Worm (Caenorhabditis elegans) whole organism, L2 larva: ENCODE data around the gene ZC317.7.

ENCODE experiments used
- C34F6.9 ChIP-seq: fragments of 150-350 bp; optimal IDR thresholded peaks from 2 replicates; lab custom pipeline; 2014; ENCODE audit warnings: missing biosample characterization, missing genetic modification characterization
- F13H6.1 ChIP-seq: sonication (generic microtip); optimal IDR thresholded peaks from 2 replicates; lab custom pipeline; 2016; ENCODE audit warnings: missing genetic modification characterization, missing compliant biosample characterization
- R02D3.7 ChIP-seq: fragments of 150-350 bp; optimal IDR thresholded peaks from 2 replicates; lab custom pipeline; 2014; ENCODE audit warnings: missing biosample characterization, missing genetic modification characterization
- aly-2 ChIP-seq: fragments of 150-350 bp; optimal IDR thresholded peaks from 2 replicates; lab custom pipeline; 2014; ENCODE audit warnings: missing biosample characterization, missing genetic modification characterization
- ama-1 ChIP-seq: fragments of 150-350 bp; optimal IDR thresholded peaks from 2 replicates; lab custom pipeline; 2018; ENCODE audit warnings: inconsistent platforms
- blmp-1 ChIP-seq: sonication (generic microtip); optimal IDR thresholded peaks from 2 replicates; lab custom pipeline; 2017; ENCODE audit warnings: missing genetic modification characterization, mild to moderate bottlenecking, missing compliant biosample characterization, antibody characterized with exemption, moderate library complexity; ENCODE audit not compliant: insufficient read depth
- ceh-16 ChIP-seq: fragments of 150-350 bp; optimal IDR thresholded peaks from 2 replicates; lab custom pipeline; 2014; ENCODE audit warnings: missing biosample characterization, missing genetic modification characterization
- ceh-82 ChIP-seq: fragments of 150-350 bp; optimal IDR thresholded peaks from 2 replicates; lab custom pipeline; 2014; ENCODE audit warnings: missing biosample characterization, missing genetic modification characterization
- crh-2 ChIP-seq: sonication (generic microtip); optimal IDR thresholded peaks from 2 replicates; lab custom pipeline; 2017; ENCODE audit warnings: missing biosample characterization, missing genetic modification characterization
- dmd-4 ChIP-seq: sonication (generic microtip); optimal IDR thresholded peaks from 2 replicates; lab custom pipeline; 2017; ENCODE audit warnings: missing biosample characterization, missing genetic modification characterization
- egl-27 ChIP-seq: sonication (generic microtip); optimal IDR thresholded peaks from 3 replicates; lab custom pipeline; 2017; ENCODE audit warnings: missing biosample characterization, missing genetic modification reagents, missing genetic modification characterization
- elt-1 ChIP-seq: fragments of 150-350 bp; optimal IDR thresholded peaks from 2 replicates; lab custom pipeline; 2014; ENCODE audit warnings: missing biosample characterization, missing genetic modification characterization
- fos-1 ChIP-seq: fragments of 150-350 bp; optimal IDR thresholded peaks from 2 replicates; lab custom pipeline; 2014; ENCODE audit warnings: missing biosample characterization, missing genetic modification characterization
- gmeb-1 ChIP-seq: fragments of 150-350 bp; optimal IDR thresholded peaks from 2 replicates; lab custom pipeline; 2014; ENCODE audit warnings: missing biosample characterization, missing genetic modification characterization
- lin-39 ChIP-seq: fragments of 150-350 bp; optimal IDR thresholded peaks from 2 replicates; lab custom pipeline; 2014; ENCODE audit warnings: missing biosample characterization, missing genetic modification reagents, missing genetic modification characterization
- mbf-1 ChIP-seq: sonication (generic microtip); optimal IDR thresholded peaks from 2 replicates; lab custom pipeline; 2017; ENCODE audit warnings: missing biosample characterization, missing genetic modification characterization
- mdl-1 ChIP-seq, 2 experiments: fragments of 150-350 bp in 1 of 2; sonication (generic microtip) in 1 of 2; optimal IDR thresholded peaks; 2 replicates each; lab custom pipeline; 2017; ENCODE audit warnings: missing biosample characterization in 2 of 2, missing genetic modification characterization in 2 of 2
- nhr-11 ChIP-seq: fragments of 150-350 bp; optimal IDR thresholded peaks from 2 replicates; lab custom pipeline; 2014; ENCODE audit warnings: missing biosample characterization, missing genetic modification characterization
- nhr-129 ChIP-seq: fragments of 150-350 bp; optimal IDR thresholded peaks from 2 replicates; lab custom pipeline; 2014; ENCODE audit warnings: missing biosample characterization, missing genetic modification characterization
- nhr-21 ChIP-seq: fragments of 150-350 bp; optimal IDR thresholded peaks from 2 replicates; lab custom pipeline; 2014; ENCODE audit warnings: missing biosample characterization, missing genetic modification characterization
- nhr-23 ChIP-seq: fragments of 150-350 bp; optimal IDR thresholded peaks from 2 replicates; lab custom pipeline; 2014; ENCODE audit warnings: missing biosample characterization, missing genetic modification reagents, missing genetic modification characterization
- nhr-237 ChIP-seq: fragments of 150-350 bp; optimal IDR thresholded peaks from 2 replicates; lab custom pipeline; 2014; ENCODE audit warnings: missing biosample characterization, missing genetic modification characterization
- nhr-25 ChIP-seq: fragments of 150-350 bp; sonication (generic microtip); optimal IDR thresholded peaks from 3 replicates; lab custom pipeline; 2014; ENCODE audit warnings: missing biosample characterization, missing genetic modification characterization
- nhr-6 ChIP-seq: fragments of 150-350 bp; optimal IDR thresholded peaks from 2 replicates; lab custom pipeline; 2014; ENCODE audit warnings: missing biosample characterization, missing genetic modification characterization
- peb-1 ChIP-seq: fragments of 150-350 bp; optimal IDR thresholded peaks from 2 replicates; lab custom pipeline; 2014; ENCODE audit warnings: missing biosample characterization, missing genetic modification characterization
- sem-4 ChIP-seq: fragments of 150-350 bp; optimal IDR thresholded peaks from 2 replicates; lab custom pipeline; 2014; ENCODE audit warnings: missing biosample characterization, missing genetic modification reagents, missing genetic modification characterization
- sma-3 ChIP-seq: sonication (generic microtip); optimal IDR thresholded peaks from 2 replicates; lab custom pipeline; 2016; ENCODE audit warnings: missing genetic modification reagents, missing genetic modification characterization, missing compliant biosample characterization
- sma-9 ChIP-seq, 2 experiments: fragments of 150-350 bp in 1 of 2; sonication (generic microtip) in 1 of 2; optimal IDR thresholded peaks; 2 replicates each; lab custom pipeline; 2014 to 2016; ENCODE audit warnings: missing genetic modification characterization in 2 of 2, mild to moderate bottlenecking in 1 of 2, missing biosample characterization in 1 of 2, missing compliant biosample characterization in 1 of 2, missing genetic modification reagents in 1 of 2, moderate library complexity in 1 of 2
- snpc-4 ChIP-seq: fragments of 150-350 bp; optimal IDR thresholded peaks from 2 replicates; lab custom pipeline; 2014; ENCODE audit warnings: missing biosample characterization, missing genetic modification characterization
- unc-39 ChIP-seq: fragments of 150-350 bp; optimal IDR thresholded peaks from 2 replicates; lab custom pipeline; 2014; ENCODE audit warnings: missing biosample characterization, missing genetic modification characterization
- unc-55 ChIP-seq: fragments of 150-350 bp; sonication (generic microtip); optimal IDR thresholded peaks from 3 replicates; lab custom pipeline; 2014; ENCODE audit warnings: missing biosample characterization, missing genetic modification reagents, missing genetic modification characterization
- ztf-1 ChIP-seq: fragments of 200-800 bp; sonication (Bioruptor generic); conservative IDR thresholded peaks from 2 replicates; pipeline ENCODE4 v1.3.6; 2022; ENCODE audit warnings: missing genetic modification characterization, missing compliant biosample characterization
- ztf-11 ChIP-seq: sonication (generic microtip); optimal IDR thresholded peaks from 2 replicates; lab custom pipeline; 2017; ENCODE audit warnings: missing biosample characterization, missing genetic modification characterization
- ztf-4 ChIP-seq: fragments of 150-350 bp; optimal IDR thresholded peaks from 2 replicates; lab custom pipeline; 2014; ENCODE audit warnings: missing biosample characterization, missing genetic modification characterization

The ZC317.7 gene

ce11 chrV:5432499-5432898, 38.3 kb downstream of the ZC317.7 start, which contains the start of gene F08F3.8:
TSS of gene F08F3.8 (minus strand) at chrV:5432599.
- TF ChIP-seq ceh-82 (tag; lab: Kevin White, UChicago) (no peak), sma-9 (GFP tag; optimal IDR thresholded peaks at IDR 0.05; lab: Kevin White, UChicago) (no peak), sma-9 (tag; optimal IDR thresholded peaks at IDR 0.05; lab: Kevin White, UChicago) (no peak), aly-2 (tag; lab: Kevin White, UChicago) (no peak), mdl-1 (tag; optimal IDR thresholded peaks at IDR 0.05; lab: Kevin White, UChicago) (no peak), unc-55 (GFP tag; lab: Kevin White, UChicago) (no peak), nhr-21 (tag; lab: Kevin White, UChicago) (no peak), gmeb-1 (no peak), F13H6.1 (tag; lab: Kevin White, UChicago) (no peak), ceh-16 (tag; lab: Kevin White, UChicago) (no peak), ztf-11 (tag; lab: Kevin White, UChicago) (no peak), nhr-11 (no peak)

ce11 chrV:5427860-5428259, 43.0 kb downstream of the ZC317.7 start, which contains the start of gene rhr-1:
TSS of gene rhr-1 (plus strand) at chrV:5428160.
- TF ChIP-seq ztf-4 (tag; lab: Kevin White, UChicago), result no peak

- TF ChIP-seq ama-1 (no peak), nhr-23 (peak; percentile 65), aly-2 (tag; lab: Kevin White, UChicago) (no peak), lin-39 (tag; lab: Kevin White, UChicago) (no peak), elt-1 (peak; percentile 86), sma-9 (GFP tag; optimal IDR thresholded peaks at IDR 0.05; lab: Kevin White, UChicago) (peak; percentile 67), sma-9 (tag; optimal IDR thresholded peaks at IDR 0.05; lab: Kevin White, UChicago) (no peak), snpc-4 (tag; lab: Kevin White, UChicago) (no peak), ceh-16 (tag; lab: Kevin White, UChicago) (peak; percentile 72), nhr-25 (peak; percentile 28)
Observed at ce11 chrV:5426337-5426736, 44.5 kb downstream of the ZC317.7 start.

ce11 chrV:5425008-5425407, 45.8 kb downstream of the ZC317.7 start:
- TF ChIP-seq nhr-237 (tag; lab: Kevin White, UChicago) (no peak), nhr-21 (tag; lab: Kevin White, UChicago) (peak; percentile 73), elt-1 (peak; percentile 97), ceh-82 (tag; lab: Kevin White, UChicago) (no peak), nhr-23 (peak; percentile 90), blmp-1 (peak; percentile 68), sma-3 (GFP tag; lab: Kevin White, UChicago) (peak; percentile 79), nhr-129 (peak; percentile 34), sma-9 (GFP tag; optimal IDR thresholded peaks at IDR 0.05; lab: Kevin White, UChicago) (peak; percentile 97), sma-9 (tag; optimal IDR thresholded peaks at IDR 0.05; lab: Kevin White, UChicago) (no peak), ceh-16 (tag; lab: Kevin White, UChicago) (peak; percentile 92), nhr-25 (peak; percentile 84), crh-2 (peak; percentile 84), ztf-1 (GFP tag; lab: Robert Waterston, UW) (no peak), nhr-6 (tag; lab: Kevin White, UChicago) (peak; percentile 74), C34F6.9 (tag; lab: Kevin White, UChicago) (peak; percentile 0), egl-27 (tag; lab: Kevin White, UChicago) (peak; percentile 43), peb-1 (tag; lab: Kevin White, UChicago) (no peak), fos-1 (peak; percentile 97), gmeb-1 (peak; percentile 46), mdl-1 (tag; optimal IDR thresholded peaks at IDR 0.05; lab: Kevin White, UChicago) (peak; percentile 85 to 93)

- no peak for TF ChIP-seq sem-4 (tag; lab: Kevin White, UChicago)
- peak; percentile 26 for TF ChIP-seq nhr-129
Observed at ce11 chrV:5423120-5423519, 47.7 kb downstream of the ZC317.7 start, which contains the start of gene cyp-14A5. TSS of gene cyp-14A5 (minus strand) at chrV:5423282.

ce11 chrV:5419915-5420314, 50.9 kb downstream of the ZC317.7 start, which contains the start of gene F08F3.6:
TSS of gene F08F3.6 (minus strand) at chrV:5420067.
- TF ChIP-seq dmd-4 (tag; lab: Kevin White, UChicago), result no peak
- no peak for TF ChIP-seq peb-1 (tag; lab: Kevin White, UChicago)
- TF ChIP-seq mbf-1, result no peak
- no peak for TF ChIP-seq unc-39 (tag; lab: Kevin White, UChicago)
- no peak for TF ChIP-seq R02D3.7 (tag; lab: Kevin White, UChicago)
- TF ChIP-seq, all 48 proteins: peak for 0
